Fruit fly (Drosophila melanogaster) whole organism, adult: ENCODE results near the gene smash.

Experiments
- CG11617 ChIP-seq: fragments of 200-800 bp; sonication (Bioruptor generic); optimal IDR thresholded peaks from 2 replicates; lab custom pipeline; 2017; ENCODE audit warnings: mild to moderate bottlenecking, missing biosample characterization, missing genetic modification reagents, missing genetic modification characterization
- CG12768 ChIP-seq: fragments of 200-800 bp; sonication (Bioruptor generic); optimal IDR thresholded peaks from 2 replicates; lab custom pipeline; 2017; ENCODE audit warnings: missing biosample characterization, missing genetic modification characterization, mild to moderate bottlenecking, moderate library complexity, missing genetic modification reagents
- CG14711 ChIP-seq: fragments of 200-800 bp; sonication (Bioruptor generic); optimal IDR thresholded peaks from 2 replicates; lab custom pipeline; 2018; ENCODE audit warnings: missing biosample characterization, mild to moderate bottlenecking, missing genetic modification characterization, moderate library complexity
- CG1620 ChIP-seq: fragments of 200-800 bp; sonication (Bioruptor generic); optimal IDR thresholded peaks from 2 replicates; lab custom pipeline; 2016; ENCODE audit warnings: missing biosample characterization, missing genetic modification characterization
- CG33017 ChIP-seq: fragments of 200-800 bp; sonication (Bioruptor generic); optimal IDR thresholded peaks from 2 replicates; lab custom pipeline; 2018; ENCODE audit warnings: missing biosample characterization, mild to moderate bottlenecking, missing genetic modification characterization, moderate library complexity
- CG5204 ChIP-seq: fragments of 200-800 bp; sonication (Bioruptor generic); optimal IDR thresholded peaks from 2 replicates; lab custom pipeline; 2016; ENCODE audit warnings: missing biosample characterization, missing genetic modification characterization
- CG7045 ChIP-seq: fragments of 200-800 bp; sonication (Bioruptor generic); optimal IDR thresholded peaks from 2 replicates; lab custom pipeline; 2017; ENCODE audit warnings: missing biosample characterization, mild to moderate bottlenecking, missing genetic modification characterization
- CG7101 ChIP-seq: fragments of 200-800 bp; sonication (Bioruptor generic); optimal IDR thresholded peaks from 2 replicates; lab custom pipeline; 2018; ENCODE audit warnings: missing biosample characterization, mild to moderate bottlenecking, missing genetic modification characterization, moderate library complexity
- Clk ChIP-seq: fragments of 200-800 bp; sonication (Bioruptor generic); optimal IDR thresholded peaks from 2 replicates; lab custom pipeline; 2017; ENCODE audit warnings: missing biosample characterization, missing genetic modification characterization
- Crg-1 ChIP-seq: fragments of 200-800 bp; sonication (Bioruptor generic); optimal IDR thresholded peaks from 2 replicates; lab custom pipeline; 2016; ENCODE audit warnings: missing biosample characterization, missing genetic modification characterization
- Hr96 ChIP-seq: fragments of 200-800 bp; sonication (Bioruptor generic); optimal IDR thresholded peaks from 2 replicates; lab custom pipeline; 2016; ENCODE audit warnings: missing biosample characterization, missing genetic modification characterization
- Mnt ChIP-seq: fragments of 200-800 bp; sonication (Bioruptor generic); optimal IDR thresholded peaks from 2 replicates; lab custom pipeline; 2016; ENCODE audit warnings: missing biosample characterization, mild to moderate bottlenecking, missing genetic modification characterization
- bab1 ChIP-seq: fragments of 200-800 bp; sonication (Bioruptor generic); optimal IDR thresholded peaks from 3 replicates; lab custom pipeline; 2019; ENCODE audit warnings: missing biosample characterization, mild to moderate bottlenecking, missing genetic modification characterization, moderate library complexity
- cic ChIP-seq: fragments of 200-800 bp; sonication (Bioruptor generic); optimal IDR thresholded peaks from 2 replicates; lab custom pipeline; 2017; ENCODE audit warnings: missing biosample characterization, mild to moderate bottlenecking, missing genetic modification characterization, moderate library complexity
- cnc ChIP-seq, 2 experiments: fragments of >200 bp; optimal IDR thresholded peaks; 2 replicates each; lab custom pipeline; 2017
- kay ChIP-seq: fragments of 200-800 bp; sonication (Bioruptor generic); peaks from one replicate; lab custom pipeline; 2016; ENCODE audit warnings: missing biosample characterization, missing genetic modification characterization, borderline replicate concordance
- ovo ChIP-seq: fragments of 200-800 bp; sonication (Bioruptor generic); optimal IDR thresholded peaks from 2 replicates; lab custom pipeline; 2016; ENCODE audit warnings: missing biosample characterization, missing genetic modification characterization
- pad ChIP-seq: fragments of 200-800 bp; sonication (Bioruptor generic); optimal IDR thresholded peaks from 3 replicates; lab custom pipeline; 2017; ENCODE audit warnings: missing biosample characterization, missing genetic modification characterization, mild to moderate bottlenecking, moderate library complexity, missing genetic modification reagents
- tj ChIP-seq: fragments of 200-800 bp; sonication (Bioruptor generic); optimal IDR thresholded peaks from 3 replicates; lab custom pipeline; 2017; ENCODE audit warnings: missing biosample characterization, mild to moderate bottlenecking, missing genetic modification characterization, moderate library complexity
- toe ChIP-seq: fragments of 200-800 bp; sonication (Bioruptor generic); optimal IDR thresholded peaks from 2 replicates; lab custom pipeline; 2016; ENCODE audit warnings: missing biosample characterization, missing genetic modification characterization

smash gene

DNA sequence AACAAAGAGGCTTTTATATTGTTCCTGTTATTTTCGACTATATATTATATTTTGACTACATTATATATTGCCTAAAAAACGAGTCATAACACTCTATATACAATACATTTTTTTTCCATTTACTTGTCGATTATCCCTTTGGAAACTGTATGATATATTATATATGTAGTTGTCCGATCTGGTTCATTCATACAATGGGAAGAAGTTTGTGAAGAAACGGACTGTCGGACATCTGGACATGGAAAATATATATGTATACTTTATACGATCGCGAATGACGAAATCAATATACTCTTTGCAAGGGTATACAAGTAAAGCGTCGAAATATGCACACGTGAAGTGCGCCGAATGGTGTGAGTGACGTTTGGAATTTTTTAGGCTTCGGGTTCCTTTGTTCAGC is 67.4 kb downstream of the smash start:
- TF ChIP-seq cnc (optimal IDR thresholded peaks at IDR 0.05; lab: Kevin White, UChicago) (no peak), CG7045 (GFP tag; lab: Kevin White, UChicago) (no peak), Mnt (no peak), cic (GFP tag; lab: Kevin White, UChicago) (no peak), tj (GFP tag; lab: Kevin White, UChicago) (no peak), CG7101 (tag; lab: Kevin White, UChicago) (no peak)

DNA sequence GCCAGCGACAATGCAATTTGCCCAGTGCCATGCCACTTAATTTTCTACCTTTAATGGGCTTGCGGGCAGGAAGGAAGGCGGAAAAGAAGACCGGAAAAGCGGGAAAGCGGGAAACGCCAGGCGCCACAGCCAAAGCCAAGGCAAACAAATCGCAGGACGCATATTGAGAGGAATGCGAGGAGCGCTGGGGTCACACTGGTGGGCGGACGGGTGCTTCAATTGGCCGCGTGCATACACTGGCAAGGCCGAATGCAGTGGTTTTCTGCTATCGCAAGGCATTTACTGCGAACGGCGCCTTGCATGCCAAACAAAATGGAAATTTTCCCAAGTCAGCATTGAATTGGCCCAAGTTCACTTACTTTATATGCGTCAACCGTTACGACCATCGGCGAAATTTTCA is 69.1 kb downstream of the smash start:
- TF ChIP-seq Hr96 (no peak), tj (GFP tag; lab: Kevin White, UChicago) (peak; percentile 65)

dm6 chr3R:4731006-4731405 is 71.6 kb downstream of the smash start:
- TF ChIP-seq CG7045 (GFP tag; lab: Kevin White, UChicago) = no peak
- TF ChIP-seq Hr96 = no peak
- no peak for TF ChIP-seq pad (GFP tag; lab: Kevin White, UChicago)
- TF ChIP-seq CG1620 (GFP tag; lab: Kevin White, UChicago) = no peak
- TF ChIP-seq CG12768 (GFP tag; lab: Kevin White, UChicago) = no peak
- no peak for TF ChIP-seq bab1 (GFP tag; lab: Kevin White, UChicago)
- TF ChIP-seq CG14711 (tag; lab: Kevin White, UChicago) = no peak
- no peak for TF ChIP-seq CG11617 (GFP tag; lab: Kevin White, UChicago)
- TF ChIP-seq Clk (GFP tag; lab: Kevin White, UChicago) = no peak
- no peak for TF ChIP-seq kay
- TF ChIP-seq ovo (GFP tag; lab: Kevin White, UChicago) = no peak
- no peak for TF ChIP-seq Mnt
- no peak for TF ChIP-seq cic (GFP tag; lab: Kevin White, UChicago)
- no peak for TF ChIP-seq CG7101 (tag; lab: Kevin White, UChicago)
- TF ChIP-seq cnc (optimal IDR thresholded peaks at IDR 0.05; lab: Kevin White, UChicago) = no peak
- TF ChIP-seq Crg-1 = no peak
- no peak for TF ChIP-seq CG33017 (tag; lab: Kevin White, UChicago)
- no peak for TF ChIP-seq tj (GFP tag; lab: Kevin White, UChicago)
- TF ChIP-seq toe (GFP tag; lab: Kevin White, UChicago) = no peak

dm6 chr3R:4731828-4732657 is 72.7 kb downstream of the smash start, which contains the start of gene Nep2:
Nep2 (minus strand) TSS chr3R:4731878.
- TF ChIP-seq cnc (optimal IDR thresholded peaks at IDR 0.05; lab: Kevin White, UChicago) (no peak), toe (GFP tag; lab: Kevin White, UChicago) (no peak), CG33017 (tag; lab: Kevin White, UChicago) (no peak), CG1620 (GFP tag; lab: Kevin White, UChicago) (no peak), CG5204 (GFP tag; lab: Kevin White, UChicago) (no peak), CG12768 (GFP tag; lab: Kevin White, UChicago) (no peak), bab1 (GFP tag; lab: Kevin White, UChicago) (no peak), ovo (GFP tag; lab: Kevin White, UChicago) (no peak), Crg-1 (no peak)

DNA sequence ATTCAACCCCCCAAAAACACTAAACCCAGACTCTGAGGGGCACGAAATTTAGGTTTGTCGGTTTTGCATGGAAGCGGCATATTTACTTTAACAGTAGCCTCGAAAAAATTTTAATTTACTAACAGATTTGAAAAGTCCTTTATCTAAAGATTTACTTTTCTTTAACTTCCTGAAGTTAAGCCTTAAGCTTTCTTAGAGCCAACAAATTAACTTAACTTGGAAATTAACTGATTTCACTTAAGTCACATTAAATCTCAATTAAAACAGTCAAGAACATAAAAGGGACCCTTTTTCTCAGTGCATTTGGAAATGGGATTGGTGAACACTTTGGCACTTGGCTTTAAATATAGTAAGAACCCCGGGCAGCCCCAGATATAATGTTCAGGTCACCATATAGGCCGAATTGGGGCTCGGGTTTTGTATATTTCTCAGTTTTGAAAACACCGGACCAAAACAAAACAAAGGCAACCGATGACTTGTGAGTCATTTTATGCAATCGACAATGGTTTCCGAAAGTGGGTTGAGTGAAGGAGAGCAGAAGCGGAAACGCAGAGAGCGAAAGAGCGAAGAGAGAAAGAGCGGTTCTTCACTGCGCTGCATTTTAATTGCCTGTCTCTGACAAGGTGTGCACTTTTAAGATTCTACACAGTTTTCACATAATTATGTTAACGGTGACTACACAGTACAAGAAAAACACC is 79.3 kb downstream of the smash start:
- TF ChIP-seq toe (GFP tag; lab: Kevin White, UChicago) = no peak
- peak; percentile 0 for TF ChIP-seq CG5204 (GFP tag; lab: Kevin White, UChicago)
- no peak for TF ChIP-seq Hr96
- TF ChIP-seq kay = peak; percentile 15
- no peak for TF ChIP-seq Crg-1

- TF ChIP-seq ovo (GFP tag; lab: Kevin White, UChicago) (no peak), Hr96 (no peak), CG5204 (GFP tag; lab: Kevin White, UChicago) (no peak), CG7045 (GFP tag; lab: Kevin White, UChicago) (no peak), CG14711 (tag; lab: Kevin White, UChicago) (no peak), cic (GFP tag; lab: Kevin White, UChicago) (no peak), CG1620 (GFP tag; lab: Kevin White, UChicago) (no peak), Mnt (no peak), Crg-1 (no peak), CG33017 (tag; lab: Kevin White, UChicago) (no peak), kay (no peak), CG7101 (tag; lab: Kevin White, UChicago) (no peak), cnc (optimal IDR thresholded peaks at IDR 0.05; lab: Kevin White, UChicago) (no peak), tj (GFP tag; lab: Kevin White, UChicago) (no peak), CG11617 (GFP tag; lab: Kevin White, UChicago) (no peak), bab1 (GFP tag; lab: Kevin White, UChicago) (no peak), pad (GFP tag; lab: Kevin White, UChicago) (no peak), Clk (GFP tag; lab: Kevin White, UChicago) (no peak), toe (GFP tag; lab: Kevin White, UChicago) (no peak)
Measured at dm6 chr3R:4739192-4739491, 79.8 kb downstream of the smash start.
